Fruit fly (Drosophila melanogaster) whole organism, prepupa: ENCODE data around the gene Taf10b.

ENCODE experiments used
- Blimp-1 ChIP-seq: fragments of 200-800 bp; sonication (Bioruptor generic); optimal IDR thresholded peaks from 3 replicates; lab custom pipeline; 2017; ENCODE audit warnings: missing biosample characterization, missing genetic modification characterization, mild to moderate bottlenecking, moderate library complexity, missing genetic modification reagents
- CG10631 ChIP-seq: fragments of 200-800 bp; sonication (Bioruptor generic); optimal IDR thresholded peaks from 2 replicates; lab custom pipeline; 2016; ENCODE audit warnings: missing biosample characterization, missing genetic modification characterization
- CG10669 ChIP-seq: fragments of 200-800 bp; sonication (Bioruptor generic); optimal IDR thresholded peaks from 3 replicates; lab custom pipeline; 2018; ENCODE audit warnings: missing biosample characterization, mild to moderate bottlenecking, missing genetic modification characterization, moderate library complexity
- CG11294 ChIP-seq: fragments of 200-800 bp; sonication (Bioruptor generic); IDR thresholded peaks from 2 replicates; pipeline ENCODE4 v1.3.6; 2022; ENCODE audit warnings: missing biosample characterization, missing genetic modification characterization
- CG11762 ChIP-seq: fragments of 200-800 bp; sonication (Bioruptor generic); optimal IDR thresholded peaks from 3 replicates; lab custom pipeline; 2016; ENCODE audit warnings: missing biosample characterization, missing genetic modification characterization; ENCODE audit not compliant: insufficient read depth
- CG11902 ChIP-seq: fragments of 200-800 bp; sonication (Bioruptor generic); optimal IDR thresholded peaks from 3 replicates; lab custom pipeline; 2016; ENCODE audit warnings: missing biosample characterization, missing genetic modification characterization
- CG1621 ChIP-seq: fragments of 200-800 bp; sonication (Bioruptor generic); optimal IDR thresholded peaks from 3 replicates; lab custom pipeline; 2018; ENCODE audit warnings: missing biosample characterization, mild to moderate bottlenecking, missing genetic modification characterization
- CG16779 ChIP-seq: fragments of 200-800 bp; sonication (Bioruptor generic); optimal IDR thresholded peaks from 3 replicates; lab custom pipeline; 2017; ENCODE audit warnings: missing biosample characterization, mild to moderate bottlenecking, missing genetic modification characterization
- CG31627 ChIP-seq: fragments of 200-800 bp; sonication (Bioruptor generic); optimal IDR thresholded peaks from 3 replicates; lab custom pipeline; 2016; ENCODE audit warnings: missing biosample characterization, missing genetic modification characterization
- CG32006 ChIP-seq: fragments of 200-800 bp; sonication (Bioruptor generic); optimal IDR thresholded peaks from 3 replicates; lab custom pipeline; 2017; ENCODE audit warnings: missing biosample characterization, mild to moderate bottlenecking, missing genetic modification characterization
- CG34406 ChIP-seq: fragments of 200-800 bp; sonication (Bioruptor generic); optimal IDR thresholded peaks from 3 replicates; lab custom pipeline; 2016; ENCODE audit warnings: missing biosample characterization, missing genetic modification characterization
- CG3919 ChIP-seq: fragments of 200-800 bp; sonication (Bioruptor generic); optimal IDR thresholded peaks from 3 replicates; lab custom pipeline; 2016; ENCODE audit warnings: missing biosample characterization, missing genetic modification characterization
- CG6163 ChIP-seq: fragments of 200-800 bp; sonication (Bioruptor generic); IDR thresholded peaks from 3 replicates; pipeline ENCODE4 v1.3.6; 2022; ENCODE audit warnings: missing biosample characterization, missing genetic modification characterization
- CG6276 ChIP-seq: fragments of 200-800 bp; sonication (Bioruptor generic); optimal IDR thresholded peaks from 2 replicates; lab custom pipeline; 2017; ENCODE audit warnings: missing biosample characterization, mild to moderate bottlenecking, missing genetic modification characterization
- CG6792 ChIP-seq: fragments of 200-800 bp; sonication (Bioruptor generic); optimal IDR thresholded peaks from 3 replicates; lab custom pipeline; 2016; ENCODE audit warnings: missing biosample characterization, missing genetic modification characterization
- CG6808 ChIP-seq: fragments of 200-800 bp; sonication (Bioruptor generic); optimal IDR thresholded peaks from 3 replicates; lab custom pipeline; 2017; ENCODE audit warnings: missing biosample characterization, missing genetic modification characterization, mild to moderate bottlenecking, moderate library complexity, missing genetic modification reagents
- CG6854 ChIP-seq: fragments of 200-800 bp; sonication (Bioruptor generic); optimal IDR thresholded peaks from 2 replicates; lab custom pipeline; 2017; ENCODE audit warnings: missing biosample characterization, mild to moderate bottlenecking, missing genetic modification characterization
- CG7368 ChIP-seq: fragments of 200-800 bp; sonication (Bioruptor generic); optimal IDR thresholded peaks from 3 replicates; lab custom pipeline; 2016; ENCODE audit warnings: missing biosample characterization, missing genetic modification characterization
- CG8119 ChIP-seq: fragments of 200-800 bp; sonication (Bioruptor generic); IDR thresholded peaks from 3 replicates; pipeline ENCODE4 v1.3.6; 2022; ENCODE audit warnings: missing biosample characterization, missing genetic modification characterization
- CG8319 ChIP-seq: fragments of 200-800 bp; sonication (Bioruptor generic); optimal IDR thresholded peaks from 3 replicates; lab custom pipeline; 2016; ENCODE audit warnings: missing biosample characterization, missing genetic modification characterization
- CG8632 ChIP-seq: fragments of 200-800 bp; sonication (Bioruptor generic); optimal IDR thresholded peaks from 3 replicates; lab custom pipeline; 2016; ENCODE audit warnings: missing biosample characterization, missing genetic modification characterization
- CG9139 ChIP-seq: fragments of 200-800 bp; sonication (Bioruptor generic); optimal IDR thresholded peaks from 3 replicates; lab custom pipeline; 2017; ENCODE audit warnings: missing biosample characterization, mild to moderate bottlenecking, missing genetic modification characterization
- Eip75B ChIP-seq: fragments of 200-800 bp; sonication (Bioruptor generic); optimal IDR thresholded peaks from 3 replicates; lab custom pipeline; 2016; ENCODE audit warnings: missing biosample characterization, missing genetic modification characterization
- Eip78C ChIP-seq: fragments of 200-800 bp; sonication (Bioruptor generic); peaks from one replicate; lab custom pipeline; 2016; ENCODE audit warnings: missing biosample characterization, missing genetic modification characterization
- Ets21C ChIP-seq: fragments of 200-800 bp; sonication (Bioruptor generic); optimal IDR thresholded peaks from 3 replicates; lab custom pipeline; 2016; ENCODE audit warnings: missing biosample characterization, missing genetic modification characterization
- Ets96B ChIP-seq: fragments of 200-800 bp; optimal IDR thresholded peaks from 2 replicates; lab custom pipeline; 2019; ENCODE audit warnings: missing biosample characterization, mild to moderate bottlenecking, missing genetic modification characterization, moderate library complexity
- Gug ChIP-seq: fragments of 200-800 bp; sonication (Bioruptor generic); IDR thresholded peaks from 2 replicates; pipeline ENCODE4 v1.3.6; 2022; ENCODE audit warnings: missing biosample characterization, missing genetic modification characterization
- Hr39 ChIP-seq: fragments of 200-800 bp; sonication (Bioruptor generic); optimal IDR thresholded peaks from 2 replicates; lab custom pipeline; 2016; ENCODE audit warnings: missing biosample characterization, missing genetic modification characterization
- Hr4 ChIP-seq: fragments of 200-800 bp; sonication (Bioruptor generic); optimal IDR thresholded peaks from 3 replicates; lab custom pipeline; 2016; ENCODE audit warnings: missing biosample characterization, missing genetic modification characterization
- Met ChIP-seq: fragments of 200-800 bp; sonication (Bioruptor generic); optimal IDR thresholded peaks from 3 replicates; lab custom pipeline; 2016; ENCODE audit warnings: missing biosample characterization, missing genetic modification characterization
- OdsH ChIP-seq: fragments of 200-800 bp; sonication (Bioruptor generic); optimal IDR thresholded peaks from 3 replicates; lab custom pipeline; 2016; ENCODE audit warnings: missing biosample characterization, missing genetic modification characterization
- Smox ChIP-seq: fragments of 200-800 bp; sonication (Bioruptor generic); optimal IDR thresholded peaks from 3 replicates; lab custom pipeline; 2016; ENCODE audit warnings: missing biosample characterization, missing genetic modification characterization
- Sox102F ChIP-seq: fragments of 200-800 bp; sonication (Bioruptor generic); optimal IDR thresholded peaks from 2 replicates; lab custom pipeline; 2016; ENCODE audit warnings: missing biosample characterization, mild to moderate bottlenecking, missing genetic modification characterization
- Sox14 ChIP-seq: fragments of 200-800 bp; sonication (Bioruptor generic); optimal IDR thresholded peaks from 3 replicates; lab custom pipeline; 2016; ENCODE audit warnings: missing biosample characterization, missing genetic modification characterization
- Sox15 ChIP-seq: fragments of 200-800 bp; sonication (Bioruptor generic); optimal IDR thresholded peaks from 3 replicates; lab custom pipeline; 2016; ENCODE audit warnings: missing biosample characterization, missing genetic modification characterization
- cyc ChIP-seq: fragments of 200-800 bp; sonication (Bioruptor generic); optimal IDR thresholded peaks from 3 replicates; lab custom pipeline; 2016; ENCODE audit warnings: missing biosample characterization, missing genetic modification characterization
- dac ChIP-seq: fragments of 200-800 bp; sonication (Bioruptor generic); optimal IDR thresholded peaks from 2 replicates; lab custom pipeline; 2017; ENCODE audit warnings: missing biosample characterization, mild to moderate bottlenecking, missing genetic modification characterization
- dsx ChIP-seq: fragments of 200-800 bp; optimal IDR thresholded peaks from 3 replicates; lab custom pipeline; 2019; ENCODE audit warnings: missing biosample characterization, mild to moderate bottlenecking, missing genetic modification characterization, moderate library complexity; ENCODE audit not compliant: poor library complexity, severe bottlenecking
- fd59A ChIP-seq: fragments of 200-800 bp; sonication (Bioruptor generic); optimal IDR thresholded peaks from 2 replicates; lab custom pipeline; 2017; ENCODE audit warnings: missing biosample characterization, mild to moderate bottlenecking, missing genetic modification characterization, missing genetic modification reagents
- fkh ChIP-seq: fragments of 200-800 bp; sonication (Bioruptor generic); optimal IDR thresholded peaks from 3 replicates; lab custom pipeline; 2017; ENCODE audit warnings: missing biosample characterization, mild to moderate bottlenecking, missing genetic modification characterization, moderate library complexity
- lz ChIP-seq: fragments of 200-800 bp; sonication (Bioruptor generic); optimal IDR thresholded peaks from 3 replicates; lab custom pipeline; 2016; ENCODE audit warnings: missing biosample characterization, missing genetic modification characterization
- net ChIP-seq: fragments of 200-800 bp; sonication (Bioruptor generic); optimal IDR thresholded peaks from 3 replicates; lab custom pipeline; 2016; ENCODE audit warnings: missing biosample characterization, missing genetic modification characterization
- salr ChIP-seq, 2 experiments: fragments of 200-800 bp; sonication (Bioruptor generic); optimal IDR thresholded peaks; 3 replicates each; lab custom pipeline; 2016 to 2018; ENCODE audit warnings: missing biosample characterization in 2 of 2, missing genetic modification characterization in 2 of 2, mild to moderate bottlenecking in 1 of 2
- spab ChIP-seq: fragments of 200-800 bp; sonication (Bioruptor generic); optimal IDR thresholded peaks from 2 replicates; lab custom pipeline; 2017; ENCODE audit warnings: missing biosample characterization, mild to moderate bottlenecking, missing genetic modification characterization, missing genetic modification reagents
- ss ChIP-seq, 2 experiments: fragments of 200-800 bp; sonication (Bioruptor generic); optimal IDR thresholded peaks; 2 replicates in 1 of 2; 3 replicates in 1 of 2; lab custom pipeline; 2017 to 2018; ENCODE audit warnings: mild to moderate bottlenecking in 2 of 2, missing biosample characterization in 2 of 2, missing genetic modification characterization in 2 of 2, moderate library complexity in 1 of 2
- svp ChIP-seq: fragments of 200-800 bp; sonication (Bioruptor generic); peaks from one replicate; lab custom pipeline; 2016; ENCODE audit warnings: missing biosample characterization, missing genetic modification characterization
- vri ChIP-seq: fragments of 200-800 bp; sonication (Bioruptor generic); optimal IDR thresholded peaks from 3 replicates; lab custom pipeline; 2016; ENCODE audit warnings: missing biosample characterization, mild to moderate bottlenecking, missing genetic modification characterization

Gene Taf10b

DNA sequence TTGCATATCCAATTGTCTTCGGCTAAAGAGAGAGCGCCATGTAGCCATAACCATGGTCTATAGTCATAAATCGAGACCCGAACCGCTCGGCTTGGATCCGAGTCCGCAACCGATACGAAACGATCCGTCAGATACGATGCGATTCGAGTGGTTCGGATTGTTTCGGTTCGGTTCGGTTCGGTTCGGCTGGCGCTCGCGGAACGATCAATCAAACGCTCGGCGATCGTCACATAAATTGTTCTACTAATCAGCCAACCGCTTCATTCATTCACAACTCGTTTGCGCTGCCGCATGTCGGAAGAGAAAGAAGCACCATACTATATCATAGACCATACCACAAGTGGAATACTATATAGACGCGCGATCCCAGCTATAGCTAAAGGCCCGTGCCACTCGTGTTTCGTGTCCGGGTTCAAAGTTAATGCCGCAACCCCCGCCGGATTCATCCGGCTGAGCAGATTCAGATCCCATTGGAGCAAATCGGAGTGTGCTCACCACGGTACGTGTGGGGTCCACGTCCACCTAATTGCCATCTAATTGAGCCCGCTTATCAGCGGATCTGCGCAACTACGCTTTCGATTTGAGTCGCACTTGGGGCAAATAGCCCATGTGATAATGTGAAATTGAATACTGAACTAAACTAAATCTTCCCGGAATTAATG lies 40.5 kb upstream of the Taf10b start (continued):
- TF ChIP-seq Sox15 (GFP tag; lab: Kevin White, UChicago) (no peak), CG6276 (GFP tag; lab: Kevin White, UChicago) (no peak), svp (GFP tag; lab: Kevin White, UChicago) (peak; percentile 89), CG10631 (GFP tag; lab: Kevin White, UChicago) (no peak), CG6163 (no peak), CG10669 (GFP tag; lab: Kevin White, UChicago) (no peak), CG16779 (tag; lab: Kevin White, UChicago) (peak; percentile 11), vri (peak; percentile 1), Sox102F (GFP tag; lab: Kevin White, UChicago) (no peak), dac (GFP tag; lab: Kevin White, UChicago) (no peak), fkh (no peak), Gug (GFP tag; lab: Robert Waterston, UW) (no peak), Ets21C (GFP tag; lab: Kevin White, UChicago) (no peak), cyc (GFP tag; lab: Kevin White, UChicago) (no peak), CG6854 (no peak), net (GFP tag; lab: Kevin White, UChicago) (no peak), Hr39 (no peak), lz (GFP tag; lab: Kevin White, UChicago) (no peak), CG8119 (GFP tag; lab: Robert Waterston, UW) (0 out of 3 replicates have a peak, but pooled peaks have one; percentile 32), Sox14 (GFP tag; lab: Kevin White, UChicago) (no peak), CG3919 (no peak), Met (no peak), CG6808 (peak; percentile 27), dsx (GFP tag; lab: Kevin White, UChicago) (no peak), Smox (GFP tag; lab: Kevin White, UChicago) (no peak), CG11294 (GFP tag; lab: Robert Waterston, UW) (no peak), CG31627 (GFP tag; lab: Kevin White, UChicago) (no peak), CG11762 (GFP tag; lab: Kevin White, UChicago) (no peak), Blimp-1 (no peak), CG6792 (no peak), fd59A (GFP tag; lab: Kevin White, UChicago) (no peak), Hr4 (no peak), OdsH (GFP tag; lab: Kevin White, UChicago) (no peak), Ets96B (no peak), CG9139 (GFP tag; lab: Kevin White, UChicago) (peak; percentile 5)

- TF ChIP-seq svp (GFP tag; lab: Kevin White, UChicago) (peak; percentile 87), Eip78C (GFP tag; lab: Kevin White, UChicago) (peak; percentile 17), CG8632 (no peak)
These were observed 40.0 kb upstream of the Taf10b start for dm6 chr2L:2807597-2807996.

DNA sequence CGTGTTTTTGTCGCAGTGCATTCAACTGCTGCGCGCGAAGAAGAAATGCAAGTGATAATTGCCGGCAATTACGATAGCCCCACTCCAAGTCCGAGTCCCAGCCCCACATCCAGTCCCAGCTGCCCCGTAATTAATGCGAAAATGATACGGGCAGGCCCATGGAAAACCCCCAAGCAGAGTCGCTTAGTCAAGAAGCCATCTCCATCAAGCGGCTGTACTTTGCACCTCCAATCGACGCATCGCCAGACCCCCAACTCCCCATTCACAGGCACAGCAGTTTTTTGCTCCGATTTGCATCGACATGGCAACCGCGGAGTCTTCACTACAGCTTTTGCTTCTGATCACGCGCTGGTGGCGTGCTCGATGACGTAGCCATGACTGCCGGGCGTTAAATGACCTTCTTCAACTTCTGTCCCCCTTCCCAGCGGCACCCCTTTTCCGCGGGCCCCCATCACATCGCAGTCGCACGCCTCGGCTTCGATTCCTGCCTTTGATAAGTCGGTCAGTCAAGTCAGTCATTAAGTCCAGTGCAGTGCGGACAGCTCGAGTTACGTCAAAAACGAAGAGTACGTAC lies 38.6 kb upstream of the Taf10b start:
- TF ChIP-seq CG34406 (no peak), spab (peak; percentile 68), Ets96B (peak; percentile 32), OdsH (GFP tag; lab: Kevin White, UChicago) (no peak), CG11294 (GFP tag; lab: Robert Waterston, UW) (no peak), CG16779 (tag; lab: Kevin White, UChicago) (peak; percentile 61), Eip75B (peak; percentile 19), CG6792 (no peak), CG11902 (GFP tag; lab: Kevin White, UChicago) (no peak), fkh (no peak), CG10631 (GFP tag; lab: Kevin White, UChicago) (no peak), CG32006 (GFP tag; lab: Kevin White, UChicago) (peak; percentile 9), CG9139 (GFP tag; lab: Kevin White, UChicago) (peak; percentile 87), CG8319 (GFP tag; lab: Kevin White, UChicago) (peak; percentile 22), ss (GFP tag; optimal IDR thresholded peaks at IDR 0.05; lab: Kevin White, UChicago) (peak; percentile 90 to 91), salr (GFP tag; optimal IDR thresholded peaks at IDR 0.05; lab: Kevin White, UChicago) (no peak), CG1621 (peak; percentile 71), CG6854 (peak; percentile 70), Sox14 (GFP tag; lab: Kevin White, UChicago) (peak; percentile 21), CG7368 (GFP tag; lab: Kevin White, UChicago) (peak; percentile 7), net (GFP tag; lab: Kevin White, UChicago) (peak; percentile 72)
